Worm (Caenorhabditis elegans) whole organism, midembryonic: ENCODE measurements around the gene srz-74.

Source experiments
- klf-2 ChIP-seq: fragments of 200-800 bp; sonication (Bioruptor generic); conservative IDR thresholded peaks from 2 replicates; pipeline ENCODE4 v1.3.6; 2022; ENCODE audit warnings: missing genetic modification reagents, missing genetic modification characterization, missing compliant biosample characterization
- ref-1 ChIP-seq: fragments of 200-800 bp; sonication (Bioruptor generic); conservative IDR thresholded peaks from 2 replicates; pipeline ENCODE4 v1.3.6; 2022; ENCODE audit warnings: missing genetic modification reagents, missing genetic modification characterization, missing compliant biosample characterization
- tab-1 ChIP-seq: fragments of 200-800 bp; sonication (Bioruptor generic); IDR thresholded peaks from 2 replicates; pipeline ENCODE4 v1.3.6; 2022; ENCODE audit warnings: missing genetic modification characterization, missing compliant biosample characterization

- TF ChIP-seq klf-2 (no peak), ref-1 (GFP tag; lab: Robert Waterston, UW) (no peak), tab-1 (GFP tag; lab: Robert Waterston, UW) (no peak)
Observed at ce11 chrIV:16346514-16346913, 17.3 kb downstream of the srz-74 start, which contains the start of gene C35D6.3.
